Fruit fly (Drosophila melanogaster) whole organism, adult: ENCODE measurements around the gene CG43938.

ENCODE experiments used
- CG11617 ChIP-seq: fragments of 200-800 bp; sonication (Bioruptor generic); optimal IDR thresholded peaks from 2 replicates; lab custom pipeline; 2017; ENCODE audit warnings: mild to moderate bottlenecking, missing biosample characterization, missing genetic modification reagents, missing genetic modification characterization
- CG14711 ChIP-seq: fragments of 200-800 bp; sonication (Bioruptor generic); optimal IDR thresholded peaks from 2 replicates; lab custom pipeline; 2018; ENCODE audit warnings: missing biosample characterization, mild to moderate bottlenecking, missing genetic modification characterization, moderate library complexity
- Mnt ChIP-seq: fragments of 200-800 bp; sonication (Bioruptor generic); optimal IDR thresholded peaks from 2 replicates; lab custom pipeline; 2016; ENCODE audit warnings: missing biosample characterization, mild to moderate bottlenecking, missing genetic modification characterization
- kay ChIP-seq: fragments of 200-800 bp; sonication (Bioruptor generic); peaks from one replicate; lab custom pipeline; 2016; ENCODE audit warnings: missing biosample characterization, missing genetic modification characterization, borderline replicate concordance
- tj ChIP-seq: fragments of 200-800 bp; sonication (Bioruptor generic); optimal IDR thresholded peaks from 3 replicates; lab custom pipeline; 2017; ENCODE audit warnings: missing biosample characterization, mild to moderate bottlenecking, missing genetic modification characterization, moderate library complexity

dm6 chr3L:21135850-21136249, 14.4 kb downstream of the CG43938 start:
- peak; percentile 60 for TF ChIP-seq kay
- peak; percentile 5 for TF ChIP-seq tj
- peak; percentile 20 for TF ChIP-seq CG14711 (tag; lab: Kevin White, UChicago)
- TF ChIP-seq CG11617 (GFP tag; lab: Kevin White, UChicago): no peak
- peak; percentile 93 for TF ChIP-seq Mnt
